Worm (Caenorhabditis elegans) whole organism, midembryonic: ENCODE results near the gene ceh-81.

Experiments used
- T22C8.4 ChIP-seq: fragments of 200-800 bp; sonication (Bioruptor generic); IDR thresholded peaks from 2 replicates; pipeline ENCODE4 v1.3.6; 2022; ENCODE audit warnings: missing genetic modification characterization, missing compliant biosample characterization
- cog-1 ChIP-seq: sonication (generic microtip); optimal IDR thresholded peaks from 2 replicates; lab custom pipeline; 2016; ENCODE audit warnings: missing genetic modification characterization, missing compliant biosample characterization
- flt-1 ChIP-seq: fragments of 200-800 bp; sonication (Bioruptor generic); IDR thresholded peaks from 2 replicates; pipeline ENCODE4 v1.3.6; 2022; ENCODE audit warnings: missing genetic modification characterization, missing compliant biosample characterization
- klf-2 ChIP-seq: fragments of 200-800 bp; sonication (Bioruptor generic); conservative IDR thresholded peaks from 2 replicates; pipeline ENCODE4 v1.3.6; 2022; ENCODE audit warnings: missing genetic modification reagents, missing genetic modification characterization, missing compliant biosample characterization
- med-1 ChIP-seq: sonication (generic microtip); optimal IDR thresholded peaks from 2 replicates; lab custom pipeline; 2017; ENCODE audit warnings: missing genetic modification characterization, mild to moderate bottlenecking, missing compliant biosample characterization, antibody characterized with exemption, missing genetic modification reagents; ENCODE audit not compliant: insufficient read depth
- ref-1 ChIP-seq: fragments of 200-800 bp; sonication (Bioruptor generic); conservative IDR thresholded peaks from 2 replicates; pipeline ENCODE4 v1.3.6; 2022; ENCODE audit warnings: missing genetic modification reagents, missing genetic modification characterization, missing compliant biosample characterization
- tab-1 ChIP-seq: fragments of 200-800 bp; sonication (Bioruptor generic); IDR thresholded peaks from 2 replicates; pipeline ENCODE4 v1.3.6; 2022; ENCODE audit warnings: missing genetic modification characterization, missing compliant biosample characterization
- ztf-23 ChIP-seq: fragments of 200-800 bp; sonication (Bioruptor generic); IDR thresholded peaks from 2 replicates; pipeline ENCODE4 v1.3.6; 2022; ENCODE audit warnings: missing genetic modification reagents, missing genetic modification characterization, missing compliant biosample characterization
- ztf-29 ChIP-seq: fragments of 200-800 bp; sonication (Bioruptor generic); IDR thresholded peaks from 2 replicates; pipeline ENCODE4 v1.3.6; 2022; ENCODE audit warnings: missing genetic modification reagents, missing genetic modification characterization, missing compliant biosample characterization

ceh-81 gene

DNA sequence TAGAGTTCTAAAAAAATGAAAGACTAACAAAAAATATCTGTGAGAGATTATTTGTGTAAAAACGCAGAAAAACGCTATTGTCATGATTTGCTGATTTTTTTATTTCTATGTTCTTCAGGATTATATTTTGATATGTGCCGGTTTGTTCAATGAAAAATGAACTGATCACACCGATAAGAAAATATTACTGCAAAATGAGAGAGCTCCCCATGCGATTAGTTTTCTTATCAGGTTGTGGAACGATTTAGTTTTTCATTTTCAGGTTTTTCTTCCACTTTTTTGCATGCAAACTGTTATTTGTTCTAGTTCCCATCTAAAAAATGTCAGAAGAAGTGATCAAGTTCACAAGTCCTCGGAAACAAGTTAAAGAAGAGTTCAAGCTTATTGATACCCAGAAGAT, 1.9 kb upstream of the ceh-81 start, which contains the start of gene btb-9:
TSS of gene btb-9 (plus strand) at position 254 of the 400 bp plus-strand sequence.
- no peak for TF ChIP-seq flt-1 (GFP tag; lab: Robert Waterston, UW)
- TF ChIP-seq tab-1, result no peak
- no peak for TF ChIP-seq ref-1 (GFP tag; lab: Robert Waterston, UW)
- TF ChIP-seq ztf-23 (GFP tag; lab: Robert Waterston, UW), result no peak
- TF ChIP-seq cog-1 (tag; lab: Kevin White, UChicago), result no peak
- TF ChIP-seq med-1 (GFP tag; lab: Kevin White, UChicago), result no peak
- TF ChIP-seq klf-2 (GFP tag; lab: Robert Waterston, UW), result no peak
- TF ChIP-seq T22C8.4 (GFP tag; lab: Robert Waterston, UW), result no peak
- TF ChIP-seq ztf-29 (GFP tag; lab: Robert Waterston, UW), result no peak

DNA sequence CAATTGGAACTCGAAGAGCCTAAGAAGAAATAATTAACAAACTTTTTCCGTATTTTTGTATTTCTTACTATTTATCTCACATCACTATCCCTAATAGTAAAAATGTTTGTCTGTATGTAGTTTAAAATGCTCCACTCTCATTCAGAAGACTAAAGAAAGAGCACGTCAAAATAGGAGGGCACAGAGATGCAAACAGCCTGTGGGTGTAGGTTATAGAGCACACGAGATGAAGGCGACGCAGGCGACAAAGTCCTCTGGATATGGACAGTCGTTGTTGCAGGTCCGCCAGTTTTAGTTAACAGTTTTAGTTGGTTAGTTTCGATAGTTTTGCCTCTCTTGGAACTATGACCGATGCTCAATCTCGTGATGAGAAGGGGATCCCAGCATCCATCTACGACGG, 1.7 kb downstream of the ceh-81 start, which contains the start of gene ceh-82:
TSS of gene ceh-82 (plus strand) at position 301 of the 400 bp plus-strand sequence.
- no peak for TF ChIP-seq med-1 (GFP tag; lab: Kevin White, UChicago)
- no peak for TF ChIP-seq ztf-29 (GFP tag; lab: Robert Waterston, UW)
- TF ChIP-seq ref-1 (GFP tag; lab: Robert Waterston, UW), result no peak
- TF ChIP-seq tab-1, result no peak
- no peak for TF ChIP-seq cog-1 (tag; lab: Kevin White, UChicago)
- no peak for TF ChIP-seq flt-1 (GFP tag; lab: Robert Waterston, UW)
- no peak for TF ChIP-seq klf-2 (GFP tag; lab: Robert Waterston, UW)
- no peak for TF ChIP-seq ztf-23 (GFP tag; lab: Robert Waterston, UW)
- no peak for TF ChIP-seq T22C8.4 (GFP tag; lab: Robert Waterston, UW)

DNA sequence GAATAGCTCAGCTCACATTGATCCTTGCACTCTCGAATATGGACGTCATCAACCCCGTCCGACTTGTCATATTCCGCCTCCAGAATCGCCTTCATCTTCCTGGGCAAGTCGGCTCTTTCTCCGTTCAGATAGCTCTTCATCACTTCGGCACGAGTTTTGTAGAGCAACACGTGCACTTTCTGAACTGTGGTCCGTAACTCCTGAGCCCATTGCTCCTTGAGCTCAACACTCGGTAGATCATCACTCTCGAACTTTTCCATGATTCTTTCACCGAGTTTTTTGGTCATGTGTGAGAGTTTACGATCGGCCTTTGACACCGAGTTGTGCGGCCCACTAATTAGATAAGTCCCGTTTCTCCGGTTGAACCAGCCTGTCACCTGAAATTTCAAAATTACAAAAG, 4.9 kb downstream of the ceh-81 start:
- TF ChIP-seq klf-2 (GFP tag; lab: Robert Waterston, UW) (no peak), med-1 (GFP tag; lab: Kevin White, UChicago) (no peak), tab-1 (no peak), ztf-29 (GFP tag; lab: Robert Waterston, UW) (no peak), ztf-23 (GFP tag; lab: Robert Waterston, UW) (no peak)

DNA sequence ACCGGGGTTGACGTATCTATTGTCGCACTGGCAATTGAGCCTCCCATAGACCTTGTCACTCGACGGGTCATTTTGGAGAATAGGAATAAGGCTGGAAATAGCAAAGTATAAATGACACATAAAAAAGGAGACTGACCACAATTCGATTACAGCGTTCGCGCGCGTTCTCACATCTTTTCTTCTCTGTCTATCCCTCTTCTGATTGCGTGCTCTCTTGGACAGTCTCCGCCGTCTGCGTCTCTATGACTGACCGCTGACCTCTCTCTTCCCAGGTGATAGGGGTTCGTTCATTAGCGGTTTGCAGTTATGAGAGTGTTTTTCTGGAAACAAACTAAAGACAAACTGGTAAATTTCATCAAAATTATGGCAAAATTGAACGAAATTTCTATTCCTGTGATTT, 6.2 kb downstream of the ceh-81 start, which contains the start of gene ceh-83:
TSS of gene ceh-83 (minus strand) at position 181 of the 400 bp plus-strand sequence.
- TF ChIP-seq T22C8.4 (GFP tag; lab: Robert Waterston, UW) (no peak), tab-1 (no peak)

DNA sequence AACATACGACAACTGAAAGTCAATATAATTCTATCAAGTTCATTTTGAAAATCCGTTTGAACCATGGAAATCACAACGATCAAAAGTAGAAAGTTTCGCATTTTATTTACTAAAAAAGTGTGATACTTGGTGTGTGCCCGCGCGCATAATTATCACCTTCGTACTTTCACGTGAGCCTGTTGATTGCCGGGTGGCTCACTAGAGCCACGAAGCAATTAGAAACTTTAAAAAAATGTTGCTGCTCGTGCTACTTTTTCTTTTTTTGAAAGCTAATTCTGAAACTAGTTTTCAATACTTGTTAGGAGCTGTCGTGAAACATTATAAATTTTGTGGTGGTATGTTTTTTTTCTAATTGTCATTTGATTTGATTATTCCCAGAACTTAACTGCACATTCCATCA, 8.6 kb downstream of the ceh-81 start, which contains the start of the genes irld-9 and irld-33:
TSS of gene irld-9 (minus strand) at position 101 of the 400 bp plus-strand sequence.
TSS of gene irld-33 (plus strand) at position 209 of the 400 bp plus-strand sequence.
- TF ChIP-seq ztf-23 (GFP tag; lab: Robert Waterston, UW) (no peak), tab-1 (no peak), klf-2 (GFP tag; lab: Robert Waterston, UW) (no peak), cog-1 (tag; lab: Kevin White, UChicago) (no peak), T22C8.4 (GFP tag; lab: Robert Waterston, UW) (no peak), flt-1 (GFP tag; lab: Robert Waterston, UW) (no peak), med-1 (GFP tag; lab: Kevin White, UChicago) (no peak)

DNA sequence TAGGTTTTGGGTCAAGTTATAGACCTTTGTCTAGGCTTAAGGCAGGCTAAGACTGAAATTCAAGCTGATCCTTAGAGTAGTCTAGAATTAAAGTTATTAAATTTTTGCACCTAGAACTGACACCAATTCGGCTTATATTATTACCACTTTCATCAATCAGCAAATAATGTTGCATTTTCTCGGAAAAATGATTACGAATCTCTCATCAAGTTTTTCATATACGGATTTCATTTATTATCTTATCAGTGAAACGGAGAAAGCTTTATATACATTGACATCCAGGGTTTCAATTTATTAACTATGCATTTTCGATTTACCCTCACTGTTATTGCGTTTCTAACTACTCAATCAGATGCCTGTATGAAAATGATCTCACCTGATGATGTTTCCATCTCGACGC, 11.0 kb downstream of the ceh-81 start, which contains the start of gene K07G6.1:
TSS of gene K07G6.1 (plus strand) at position 301 of the 400 bp plus-strand sequence.
- no peak for TF ChIP-seq ztf-23 (GFP tag; lab: Robert Waterston, UW)
- TF ChIP-seq med-1 (GFP tag; lab: Kevin White, UChicago), result no peak
- no peak for TF ChIP-seq ref-1 (GFP tag; lab: Robert Waterston, UW)
- no peak for TF ChIP-seq klf-2 (GFP tag; lab: Robert Waterston, UW)
- TF ChIP-seq flt-1 (GFP tag; lab: Robert Waterston, UW), result no peak
- TF ChIP-seq T22C8.4 (GFP tag; lab: Robert Waterston, UW), result no peak
- no peak for TF ChIP-seq cog-1 (tag; lab: Kevin White, UChicago)
- TF ChIP-seq tab-1, result no peak
- TF ChIP-seq ztf-29 (GFP tag; lab: Robert Waterston, UW), result no peak

DNA sequence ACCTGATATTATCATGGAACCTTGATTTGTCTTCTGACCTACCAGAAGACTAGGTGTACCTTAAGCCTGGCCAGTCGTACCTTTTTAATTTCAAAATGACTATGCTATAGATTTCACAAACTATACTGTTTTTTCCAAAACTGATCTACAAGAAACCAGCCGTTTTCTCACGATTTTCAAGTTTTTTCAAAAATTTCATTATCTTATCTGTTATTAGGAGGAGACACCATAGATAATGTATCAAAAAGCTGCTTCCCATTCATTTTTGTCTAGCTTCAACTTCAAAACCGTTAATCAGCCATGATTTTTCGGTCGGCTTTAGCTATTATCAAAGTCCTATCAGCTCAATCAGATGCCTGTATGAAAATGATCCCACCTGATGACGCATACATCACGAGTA, 12.3 kb downstream of the ceh-81 start, which contains the start of gene F36H5.12:
TSS of gene F36H5.12 (plus strand) at position 301 of the 400 bp plus-strand sequence.
- no peak for TF ChIP-seq med-1 (GFP tag; lab: Kevin White, UChicago)
- no peak for TF ChIP-seq ref-1 (GFP tag; lab: Robert Waterston, UW)
- no peak for TF ChIP-seq T22C8.4 (GFP tag; lab: Robert Waterston, UW)
- no peak for TF ChIP-seq ztf-23 (GFP tag; lab: Robert Waterston, UW)
- no peak for TF ChIP-seq cog-1 (tag; lab: Kevin White, UChicago)
- TF ChIP-seq klf-2 (GFP tag; lab: Robert Waterston, UW), result no peak
- no peak for TF ChIP-seq flt-1 (GFP tag; lab: Robert Waterston, UW)
- TF ChIP-seq tab-1, result no peak
- no peak for TF ChIP-seq ztf-29 (GFP tag; lab: Robert Waterston, UW)

DNA sequence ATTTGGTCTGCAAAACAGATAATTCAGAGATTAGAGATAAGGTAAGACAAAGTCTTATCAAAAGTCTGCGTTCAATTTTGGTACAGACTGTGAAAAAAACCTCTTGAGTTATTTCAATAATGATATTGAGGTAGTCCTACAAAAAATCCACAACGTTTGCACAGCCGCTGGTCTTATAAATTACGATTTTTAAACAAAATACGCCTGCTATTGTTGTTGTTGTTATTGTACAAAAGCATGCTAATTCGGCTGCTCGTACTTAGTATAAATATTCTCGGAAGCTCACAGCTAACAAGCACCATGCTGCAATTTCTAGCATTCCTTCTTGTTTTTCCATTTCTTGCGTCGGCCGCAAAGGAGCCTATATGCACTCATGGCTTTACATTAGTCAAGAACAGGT, 14.0 kb downstream of the ceh-81 start, which contains the start of gene clec-19:
TSS of gene clec-19 (plus strand) at position 301 of the 400 bp plus-strand sequence.
- TF ChIP-seq ztf-29 (GFP tag; lab: Robert Waterston, UW) (no peak), tab-1 (no peak), flt-1 (GFP tag; lab: Robert Waterston, UW) (no peak), cog-1 (tag; lab: Kevin White, UChicago) (no peak), ztf-23 (GFP tag; lab: Robert Waterston, UW) (no peak), med-1 (GFP tag; lab: Kevin White, UChicago) (no peak), ref-1 (GFP tag; lab: Robert Waterston, UW) (no peak), T22C8.4 (GFP tag; lab: Robert Waterston, UW) (no peak), klf-2 (GFP tag; lab: Robert Waterston, UW) (no peak)

DNA sequence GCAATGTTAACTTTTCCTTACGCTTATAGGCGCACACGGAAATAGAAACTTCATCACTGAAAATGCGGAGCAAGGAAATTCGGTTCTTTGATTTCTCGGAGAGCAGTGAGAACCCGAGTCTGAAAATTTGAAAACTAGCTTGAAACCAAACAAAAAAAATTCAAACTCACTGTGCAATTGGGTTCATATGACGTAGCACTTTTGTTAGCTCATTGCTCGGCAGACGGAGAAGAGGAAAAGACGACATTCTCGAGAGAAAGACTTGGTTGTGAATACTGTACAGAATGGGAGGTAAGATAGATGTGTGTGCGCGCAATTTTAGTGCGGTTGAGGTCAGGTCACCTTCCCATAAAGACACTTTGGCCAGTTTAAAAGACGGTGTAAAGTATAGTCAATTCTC, 20.2 kb downstream of the ceh-81 start, which contains the start of the genes F36H5.13 and F36H5.8:
TSS of gene F36H5.13 (minus strand) at position 101 of the 400 bp plus-strand sequence.
TSS of gene F36H5.8 (minus strand) at position 274 of the 400 bp plus-strand sequence.
- no peak for TF ChIP-seq flt-1 (GFP tag; lab: Robert Waterston, UW)
- TF ChIP-seq tab-1, result no peak
- no peak for TF ChIP-seq klf-2 (GFP tag; lab: Robert Waterston, UW)
- no peak for TF ChIP-seq T22C8.4 (GFP tag; lab: Robert Waterston, UW)
- TF ChIP-seq ztf-23 (GFP tag; lab: Robert Waterston, UW), result no peak
- no peak for TF ChIP-seq cog-1 (tag; lab: Kevin White, UChicago)
- no peak for TF ChIP-seq ref-1 (GFP tag; lab: Robert Waterston, UW)
- no peak for TF ChIP-seq ztf-29 (GFP tag; lab: Robert Waterston, UW)
- no peak for TF ChIP-seq med-1 (GFP tag; lab: Kevin White, UChicago)
